Worm (Caenorhabditis elegans): Measurements from ENCODE around the gene flh-2.
"Not testable (repeated sequence)": the region's sequence is repeated elsewhere in the genome, so short reads cannot be mapped to it uniquely, and the experiment has no call there.

Gene flh-2

ce11 chrIII:4951824-4952223 lies at the start of gene flh-2:
Gene flh-2 (plus strand): TSS chrIII:4952124.
- TF ChIP-seq him-1 (tag; optimal IDR thresholded peaks at IDR 0.05) (no peak), W03F9.2 (tag; optimal IDR thresholded peaks at IDR 0.05) (no peak), dao-5 (tag; optimal IDR thresholded peaks at IDR 0.05) (no peak)

ce11 chrIII:4903784-4904183 lies 48.1 kb upstream of the flh-2 start, which contains the start of gene kbp-2:
Gene kbp-2 (minus strand): TSS chrIII:4903884.
- no peak for TF ChIP-seq W03F9.2 (tag; optimal IDR thresholded peaks at IDR 0.05)
- no peak for TF ChIP-seq dao-5 (tag; optimal IDR thresholded peaks at IDR 0.05)
- TF ChIP-seq him-1 (tag; optimal IDR thresholded peaks at IDR 0.05) = no peak

ce11 chrIII:4905405-4905804 lies 46.5 kb upstream of the flh-2 start, which contains the start of gene F26F4.8:
Gene F26F4.8 (minus strand): TSS chrIII:4905473.
- no peak for TF ChIP-seq him-1 (tag; optimal IDR thresholded peaks at IDR 0.05)
- TF ChIP-seq dao-5 (tag; optimal IDR thresholded peaks at IDR 0.05) = no peak
- TF ChIP-seq W03F9.2 (tag; optimal IDR thresholded peaks at IDR 0.05) = no peak

ce11 chrIII:4906365-4906764 lies 45.6 kb upstream of the flh-2 start:
- TF ChIP-seq him-1 (tag; optimal IDR thresholded peaks at IDR 0.05) (no peak), W03F9.2 (tag; optimal IDR thresholded peaks at IDR 0.05) (no peak), dao-5 (tag; optimal IDR thresholded peaks at IDR 0.05) (no peak)

- no peak for TF ChIP-seq him-1 (tag; optimal IDR thresholded peaks at IDR 0.05)
- no peak for TF ChIP-seq dao-5 (tag; optimal IDR thresholded peaks at IDR 0.05)
- no peak for TF ChIP-seq W03F9.2 (tag; optimal IDR thresholded peaks at IDR 0.05)
Observed at ce11 chrIII:4906896-4907295, 45.0 kb upstream of the flh-2 start, which contains the start of gene rom-1. Gene rom-1 (plus strand): TSS chrIII:4907196.

ce11 chrIII:4909938-4910337 lies 42.0 kb upstream of the flh-2 start, which contains the start of gene F26F4.12:
Gene F26F4.12 (minus strand): TSS chrIII:4910038.
- TF ChIP-seq W03F9.2 (tag; optimal IDR thresholded peaks at IDR 0.05) = no peak

ce11 chrIII:4910956-4911355 lies 41.0 kb upstream of the flh-2 start, which contains the start of gene F26F4.2:
Gene F26F4.2 (plus strand): TSS chrIII:4911256.
- TF ChIP-seq him-1 (tag; optimal IDR thresholded peaks at IDR 0.05) = no peak

- peak; percentile 52 for TF ChIP-seq W03F9.2 (tag; optimal IDR thresholded peaks at IDR 0.05)
- TF ChIP-seq dao-5 (tag; optimal IDR thresholded peaks at IDR 0.05) = no peak
Observed at ce11 chrIII:4912317-4912716, 39.6 kb upstream of the flh-2 start, which contains the start of the genes F26F4.9 and cee-1. Gene F26F4.9 (minus strand): TSS chrIII:4912521. Gene cee-1 (plus strand): TSS chrIII:4912699.

ce11 chrIII:4913736-4914135 lies 38.2 kb upstream of the flh-2 start:
- no peak for TF ChIP-seq him-1 (tag; optimal IDR thresholded peaks at IDR 0.05)
- no peak for TF ChIP-seq W03F9.2 (tag; optimal IDR thresholded peaks at IDR 0.05)
- no peak for TF ChIP-seq dao-5 (tag; optimal IDR thresholded peaks at IDR 0.05)

- no peak for TF ChIP-seq W03F9.2 (tag; optimal IDR thresholded peaks at IDR 0.05)
- no peak for TF ChIP-seq him-1 (tag; optimal IDR thresholded peaks at IDR 0.05)
Observed at ce11 chrIII:4917077-4917476, 34.8 kb upstream of the flh-2 start, which contains the start of gene rars-1. Gene rars-1 (minus strand): TSS chrIII:4917177.

ce11 chrIII:4917960-4918712 lies 33.8 kb upstream of the flh-2 start, which contains the start of gene rpb-8:
Gene rpb-8 (minus strand): TSS chrIII:4918008.
- TF ChIP-seq W03F9.2 (tag; optimal IDR thresholded peaks at IDR 0.05) = peak; percentile 60
- no peak for TF ChIP-seq dao-5 (tag; optimal IDR thresholded peaks at IDR 0.05)
- no peak for TF ChIP-seq him-1 (tag; optimal IDR thresholded peaks at IDR 0.05)

ce11 chrIII:4918906-4919305 lies 33.0 kb upstream of the flh-2 start:
- TF ChIP-seq W03F9.2 (tag; optimal IDR thresholded peaks at IDR 0.05) = no peak
- no peak for TF ChIP-seq dao-5 (tag; optimal IDR thresholded peaks at IDR 0.05)
- no peak for TF ChIP-seq him-1 (tag; optimal IDR thresholded peaks at IDR 0.05)

- TF ChIP-seq him-1 (tag; optimal IDR thresholded peaks at IDR 0.05) = no peak
- TF ChIP-seq dao-5 (tag; optimal IDR thresholded peaks at IDR 0.05) = no peak
- TF ChIP-seq W03F9.2 (tag; optimal IDR thresholded peaks at IDR 0.05) = no peak
Observed at ce11 chrIII:4920221-4920620, 31.7 kb upstream of the flh-2 start, which contains the start of gene ula-1. Gene ula-1 (minus strand): TSS chrIII:4920321.

ce11 chrIII:4922020-4922419 lies 29.9 kb upstream of the flh-2 start, which contains the start of gene mmab-1:
Gene mmab-1 (minus strand): TSS chrIII:4922114.
- TF ChIP-seq him-1, W03F9.2, dao-5 (tag; optimal IDR thresholded peaks at IDR 0.05): not testable (repeated sequence)

Measured in whole organism, L4/young adult.